Worm (Caenorhabditis elegans) whole organism, L3 larva: Measurements from ENCODE around the gene T06C12.14.

Source experiments
- R02D3.7 ChIP-seq: fragments of 150-350 bp; optimal IDR thresholded peaks from 2 replicates; lab custom pipeline; 2014; ENCODE audit warnings: missing biosample characterization, missing genetic modification characterization
- ZK546.5 ChIP-seq: sonication (generic microtip); optimal IDR thresholded peaks from 2 replicates; lab custom pipeline; 2017; ENCODE audit warnings: missing biosample characterization, missing genetic modification characterization
- ama-1 ChIP-seq: fragments of 150-350 bp; optimal IDR thresholded peaks from 2 replicates; lab custom pipeline; 2018
- ceh-16 ChIP-seq: sonication (generic microtip); optimal IDR thresholded peaks from 2 replicates; lab custom pipeline; 2017; ENCODE audit warnings: missing biosample characterization, missing genetic modification characterization
- ceh-28 ChIP-seq: fragments of 150-350 bp; optimal IDR thresholded peaks from 2 replicates; lab custom pipeline; 2014; ENCODE audit warnings: missing biosample characterization, missing genetic modification reagents, missing genetic modification characterization
- ceh-9 ChIP-seq: sonication (generic microtip); optimal IDR thresholded peaks from 2 replicates; lab custom pipeline; 2018; ENCODE audit warnings: missing biosample characterization, missing genetic modification characterization
- daf-12 ChIP-seq: fragments of 150-350 bp; optimal IDR thresholded peaks from 2 replicates; lab custom pipeline; 2014; ENCODE audit warnings: missing biosample characterization, missing genetic modification reagents, missing genetic modification characterization
- egl-27 ChIP-seq: sonication (generic microtip); optimal IDR thresholded peaks from 4 replicates; lab custom pipeline; 2017; ENCODE audit warnings: missing biosample characterization, missing genetic modification reagents, missing genetic modification characterization
- elt-1 ChIP-seq: fragments of 150-350 bp; optimal IDR thresholded peaks from 2 replicates; lab custom pipeline; 2014; ENCODE audit warnings: missing biosample characterization, missing genetic modification characterization
- elt-2 ChIP-seq: sonication (generic microtip); optimal IDR thresholded peaks from 2 replicates; lab custom pipeline; 2016; ENCODE audit warnings: missing genetic modification reagents, mild to moderate bottlenecking, missing genetic modification characterization, missing compliant biosample characterization
- elt-3 ChIP-seq, 3 experiments: fragments of 150-350 bp in 1 of 3; sonication (generic microtip) in 2 of 3; optimal IDR thresholded peaks; 2 replicates in 2 of 3; 4 replicates in 1 of 3; lab custom pipeline; 2014 to 2017; ENCODE audit warnings: missing biosample characterization in 3 of 3, missing genetic modification characterization in 3 of 3
- eor-1 ChIP-seq, 2 experiments: fragments of 150-350 bp; optimal IDR thresholded peaks; 2 replicates each; lab custom pipeline; 2014 to 2018; ENCODE audit warnings: missing biosample characterization in 2 of 2, missing genetic modification characterization in 2 of 2
- fkh-10 ChIP-seq: sonication (generic microtip); optimal IDR thresholded peaks from 2 replicates; lab custom pipeline; 2017; ENCODE audit warnings: missing biosample characterization, missing genetic modification reagents, missing genetic modification characterization
- fkh-2 ChIP-seq: fragments of 150-350 bp; optimal IDR thresholded peaks from 2 replicates; lab custom pipeline; 2014; ENCODE audit warnings: missing biosample characterization, missing genetic modification reagents, missing genetic modification characterization
- fos-1 ChIP-seq: fragments of 150-350 bp; optimal IDR thresholded peaks from 2 replicates; lab custom pipeline; 2014; ENCODE audit warnings: missing biosample characterization, missing genetic modification characterization
- hmg-11 ChIP-seq: sonication (generic microtip); optimal IDR thresholded peaks from 2 replicates; lab custom pipeline; 2016; ENCODE audit warnings: missing genetic modification characterization, missing compliant biosample characterization
- jun-1 ChIP-seq: fragments of 150-350 bp; optimal IDR thresholded peaks from 2 replicates; lab custom pipeline; 2014; ENCODE audit warnings: missing biosample characterization, missing genetic modification reagents, missing genetic modification characterization
- lin-39 ChIP-seq: fragments of 150-350 bp; optimal IDR thresholded peaks from 2 replicates; lab custom pipeline; 2018; ENCODE audit warnings: missing biosample characterization, missing genetic modification reagents, missing genetic modification characterization
- mdl-1 ChIP-seq: fragments of 150-350 bp; optimal IDR thresholded peaks from 2 replicates; lab custom pipeline; 2014; ENCODE audit warnings: missing biosample characterization, missing genetic modification characterization
- nfya-1 ChIP-seq: sonication (generic microtip); optimal IDR thresholded peaks from 2 replicates; lab custom pipeline; 2017; ENCODE audit warnings: missing genetic modification characterization, mild to moderate bottlenecking, missing compliant biosample characterization, antibody characterized with exemption, moderate library complexity; ENCODE audit not compliant: insufficient read depth
- nhr-23 ChIP-seq: fragments of 150-350 bp; optimal IDR thresholded peaks from 2 replicates; lab custom pipeline; 2014; ENCODE audit warnings: missing biosample characterization, missing genetic modification reagents, missing genetic modification characterization
- nhr-237 ChIP-seq: fragments of 150-350 bp; optimal IDR thresholded peaks from 2 replicates; lab custom pipeline; 2014; ENCODE audit warnings: missing biosample characterization, missing genetic modification characterization
- nhr-25 ChIP-seq: sonication (generic microtip); optimal IDR thresholded peaks from 2 replicates; lab custom pipeline; 2017; ENCODE audit warnings: missing biosample characterization, missing genetic modification characterization
- nhr-28 ChIP-seq: fragments of 150-350 bp; optimal IDR thresholded peaks from 2 replicates; lab custom pipeline; 2014; ENCODE audit warnings: missing biosample characterization, missing genetic modification characterization
- nhr-43 ChIP-seq: sonication (generic microtip); optimal IDR thresholded peaks from 2 replicates; lab custom pipeline; 2016; ENCODE audit warnings: mild to moderate bottlenecking, missing genetic modification characterization, missing compliant biosample characterization; ENCODE audit not compliant: poor library complexity, severe bottlenecking
- nhr-67 ChIP-seq: fragments of 150-350 bp; optimal IDR thresholded peaks from 2 replicates; lab custom pipeline; 2014; ENCODE audit warnings: missing biosample characterization, missing genetic modification characterization
- nhr-76 ChIP-seq: fragments of 150-350 bp; sonication (generic microtip); optimal IDR thresholded peaks from 5 replicates; lab custom pipeline; 2014; ENCODE audit warnings: missing biosample characterization, missing genetic modification characterization
- nhr-77 ChIP-seq: fragments of 150-350 bp; optimal IDR thresholded peaks from 2 replicates; lab custom pipeline; 2014; ENCODE audit warnings: missing biosample characterization, missing genetic modification characterization
- pha-4 ChIP-seq: fragments of 150-350 bp; optimal IDR thresholded peaks from 2 replicates; lab custom pipeline; 2014; ENCODE audit warnings: missing biosample characterization, missing genetic modification reagents, missing genetic modification characterization
- pqm-1 ChIP-seq: fragments of 150-350 bp; optimal IDR thresholded peaks from 2 replicates; lab custom pipeline; 2017; ENCODE audit warnings: missing biosample characterization, missing genetic modification characterization, inconsistent platforms
- sea-2 ChIP-seq: fragments of 150-350 bp; sonication (generic microtip); optimal IDR thresholded peaks from 4 replicates; lab custom pipeline; 2014; ENCODE audit warnings: missing biosample characterization, missing genetic modification reagents, missing genetic modification characterization
- skn-1 ChIP-seq: fragments of 150-350 bp; optimal IDR thresholded peaks from 2 replicates; lab custom pipeline; 2014; ENCODE audit warnings: missing biosample characterization, missing genetic modification characterization
- snpc-4 ChIP-seq: fragments of 150-350 bp; optimal IDR thresholded peaks from 2 replicates; lab custom pipeline; 2014; ENCODE audit warnings: missing biosample characterization, missing genetic modification characterization
- tbx-2 ChIP-seq: sonication (generic microtip); optimal IDR thresholded peaks from 2 replicates; lab custom pipeline; 2016; ENCODE audit warnings: mild to moderate bottlenecking, missing genetic modification characterization, missing compliant biosample characterization
- unc-39 ChIP-seq: sonication (generic microtip); optimal IDR thresholded peaks from 4 replicates; lab custom pipeline; 2017; ENCODE audit warnings: missing biosample characterization, missing genetic modification characterization
- unc-62 ChIP-seq: fragments of 150-350 bp; sonication (generic microtip); optimal IDR thresholded peaks from 4 replicates; lab custom pipeline; 2014; ENCODE audit warnings: missing biosample characterization, missing genetic modification reagents, missing genetic modification characterization
- ztf-4 ChIP-seq: fragments of 150-350 bp; optimal IDR thresholded peaks from 2 replicates; lab custom pipeline; 2014; ENCODE audit warnings: missing biosample characterization, missing genetic modification characterization

The T06C12.14 gene

DNA sequence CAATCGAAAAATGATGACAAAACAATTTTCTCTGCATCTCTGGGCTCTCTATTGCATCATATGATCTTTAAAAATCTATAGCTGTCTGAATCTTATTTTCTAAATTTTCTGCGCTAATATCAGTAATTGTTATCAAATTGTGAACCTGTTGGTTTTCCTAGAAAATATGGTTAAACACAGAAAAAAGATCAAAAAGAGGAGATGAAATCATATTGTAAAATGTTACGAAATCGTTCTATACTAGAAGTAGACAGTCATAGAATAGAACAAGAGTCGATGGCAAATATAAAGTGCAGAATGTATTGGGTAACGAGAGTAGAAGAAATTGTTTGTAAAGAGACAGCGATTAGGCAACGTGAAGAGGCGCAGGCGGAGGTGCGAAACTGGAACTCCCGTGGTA lies 19.1 kb upstream of the T06C12.14 start (continued):
- TF ChIP-seq lin-39 (tag; lab: Kevin White, UChicago) = no peak
- no peak for TF ChIP-seq sea-2 (GFP tag; lab: Kevin White, UChicago)
- TF ChIP-seq skn-1 (tag; lab: Kevin White, UChicago) = peak; percentile 97
- TF ChIP-seq ztf-4 (tag; lab: Kevin White, UChicago) = no peak
- TF ChIP-seq pha-4 (tag; lab: Kevin White, UChicago) = peak; percentile 84
- TF ChIP-seq ZK546.5 (tag; lab: Kevin White, UChicago) = no peak

DNA sequence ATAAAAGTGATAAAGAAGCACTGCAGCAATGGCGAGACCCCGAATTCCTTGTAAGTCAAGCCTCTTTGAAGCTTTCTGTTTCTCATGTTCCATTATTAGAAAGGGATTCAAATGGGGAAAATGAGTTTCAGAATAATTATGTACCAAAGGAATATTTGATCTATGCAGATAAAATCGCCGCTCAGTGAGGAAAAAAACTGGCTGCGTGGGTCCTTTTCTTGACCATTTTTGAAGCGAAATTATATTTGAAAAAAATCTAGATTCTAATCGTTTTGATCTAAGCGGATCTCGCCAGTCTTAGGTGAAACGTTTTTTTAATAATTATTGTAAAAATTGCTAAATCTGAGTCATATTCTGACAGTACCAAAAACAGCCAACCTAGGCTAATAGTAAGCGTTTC lies 15.1 kb upstream of the T06C12.14 start, which contains the start of gene oac-42:
Gene oac-42 (minus strand): TSS at position 101 of the 400 bp plus-strand sequence.
- TF ChIP-seq nhr-43 (tag; lab: Kevin White, UChicago) (no peak), daf-12 (tag; lab: Kevin White, UChicago) (no peak), eor-1 (tag; optimal IDR thresholded peaks at IDR 0.05; lab: Kevin White, UChicago) (no peak), ceh-9 (no peak), ama-1 (lab: Kevin White, UChicago) (no peak), tbx-2 (no peak), pha-4 (tag; lab: Kevin White, UChicago) (no peak), nhr-77 (no peak), elt-1 (tag; lab: Kevin White, UChicago) (no peak), ceh-28 (tag; lab: Kevin White, UChicago) (no peak), R02D3.7 (tag; lab: Kevin White, UChicago) (no peak), fkh-10 (GFP tag; lab: Kevin White, UChicago) (no peak), lin-39 (tag; lab: Kevin White, UChicago) (no peak), nhr-76 (tag; lab: Kevin White, UChicago) (no peak), ceh-16 (tag; lab: Kevin White, UChicago) (no peak), nhr-67 (tag; lab: Kevin White, UChicago) (no peak)
- TF ChIP-seq, all 47 proteins: peak for 0

DNA sequence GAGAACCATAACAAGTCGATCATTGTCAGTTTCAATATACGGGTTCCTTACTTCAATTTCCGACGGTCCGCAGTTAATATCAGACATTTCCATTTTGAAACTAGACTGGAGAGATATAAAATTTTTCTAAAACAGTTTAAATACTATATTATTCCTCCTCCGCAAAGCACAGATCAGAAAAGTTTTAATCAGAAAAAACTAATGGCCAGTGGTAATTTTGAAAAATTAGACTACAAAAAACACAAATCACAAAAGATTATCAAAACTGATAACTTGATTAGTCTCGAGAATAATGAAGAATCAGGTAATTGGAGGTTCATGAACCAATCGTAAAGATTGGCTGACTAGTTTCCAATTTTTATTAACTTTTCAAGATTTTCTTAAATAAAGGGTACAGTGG lies 13.8 kb upstream of the T06C12.14 start, which contains the start of gene T06C12.9:
Gene T06C12.9 (minus strand): TSS at position 101 of the 400 bp plus-strand sequence.
- TF ChIP-seq mdl-1 (tag; lab: Kevin White, UChicago) = no peak
- TF ChIP-seq nhr-28 (tag; lab: Kevin White, UChicago) = no peak
- TF ChIP-seq pqm-1 = peak; percentile 9
- no peak for TF ChIP-seq nhr-77
- no peak for TF ChIP-seq tbx-2
- no peak for TF ChIP-seq nhr-237
- no peak for TF ChIP-seq nfya-1 (tag; lab: Kevin White, UChicago)
- TF ChIP-seq ceh-9 = no peak

DNA sequence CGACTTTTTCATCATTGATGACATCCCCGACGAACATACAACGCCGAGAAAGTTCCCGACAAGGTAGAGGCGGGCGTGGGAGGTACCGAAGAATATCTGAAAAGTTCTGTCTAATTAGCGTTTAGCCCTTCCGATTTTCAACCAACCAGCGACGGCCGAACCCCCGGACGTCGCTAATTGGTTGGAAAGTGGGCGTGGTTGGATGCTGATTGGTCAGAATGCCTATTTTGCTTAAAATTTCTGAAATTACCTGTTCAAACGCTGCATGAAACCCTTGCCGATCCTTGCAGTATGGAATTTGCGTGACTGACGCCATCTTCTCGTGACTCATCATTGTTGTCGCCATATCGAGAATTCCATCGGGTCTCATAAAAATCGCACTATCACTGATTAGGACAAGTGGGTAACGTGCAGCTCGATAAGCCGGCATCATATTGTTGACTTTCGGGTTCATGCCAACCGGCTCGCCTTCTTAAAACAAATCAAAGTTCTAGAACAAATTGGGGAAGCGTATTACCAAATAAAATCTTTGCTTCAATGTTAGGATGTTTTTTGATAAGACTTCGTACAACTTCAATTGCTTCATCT lies 12.0 kb upstream of the T06C12.14 start:
- TF ChIP-seq elt-3 (tag; optimal IDR thresholded peaks at IDR 0.05; lab: Kevin White, UChicago) (no peak), fos-1 (peak; percentile 33), jun-1 (tag; lab: Kevin White, UChicago) (peak; percentile 70), lin-39 (tag; lab: Kevin White, UChicago) (no peak), pha-4 (tag; lab: Kevin White, UChicago) (peak; percentile 16), nfya-1 (tag; lab: Kevin White, UChicago) (peak; percentile 76), pqm-1 (peak; percentile 89), elt-2 (tag; lab: Kevin White, UChicago) (peak; percentile 93)

DNA sequence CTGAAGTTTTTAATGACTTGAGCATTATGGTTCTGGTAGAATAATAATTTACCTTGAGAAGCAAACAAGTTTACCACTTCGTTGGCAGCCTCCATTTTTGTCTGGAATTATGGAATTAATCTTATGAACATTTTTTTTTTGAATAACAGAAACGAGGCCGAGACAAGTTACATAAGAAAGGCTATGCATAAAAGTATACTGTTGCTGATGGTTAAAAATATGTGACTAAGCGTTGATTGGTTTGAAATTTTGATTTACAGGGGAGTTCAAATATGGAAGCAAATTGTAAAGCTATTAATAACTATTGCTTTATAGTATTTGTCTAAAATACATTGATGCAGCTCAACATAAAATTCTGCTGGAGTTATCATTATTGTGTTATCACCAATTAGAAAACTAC lies 11.0 kb upstream of the T06C12.14 start, which contains the start of gene cgt-1:
Gene cgt-1 (minus strand): TSS at position 101 of the 400 bp plus-strand sequence.
- no peak for TF ChIP-seq elt-3 (tag; optimal IDR thresholded peaks at IDR 0.05; lab: Kevin White, UChicago)
- no peak for TF ChIP-seq ZK546.5 (tag; lab: Kevin White, UChicago)
- TF ChIP-seq sea-2 (GFP tag; lab: Kevin White, UChicago) = no peak
- no peak for TF ChIP-seq fkh-2
- TF ChIP-seq egl-27 = no peak
- no peak for TF ChIP-seq nhr-23 (tag; lab: Kevin White, UChicago)
- TF ChIP-seq skn-1 (tag; lab: Kevin White, UChicago) = no peak
- TF ChIP-seq nhr-67 (tag; lab: Kevin White, UChicago) = no peak
- no peak for TF ChIP-seq ama-1 (lab: Kevin White, UChicago)
- no peak for TF ChIP-seq unc-62
- no peak for TF ChIP-seq elt-2 (tag; lab: Kevin White, UChicago)
- TF ChIP-seq mdl-1 (tag; lab: Kevin White, UChicago) = no peak
- TF ChIP-seq nhr-25 (tag; lab: Kevin White, UChicago) = no peak
- TF ChIP-seq ceh-16 (tag; lab: Kevin White, UChicago) = no peak
- no peak for TF ChIP-seq unc-39 (tag; lab: Kevin White, UChicago)
- no peak for TF ChIP-seq eor-1 (tag; optimal IDR thresholded peaks at IDR 0.05; lab: Kevin White, UChicago)
- no peak for TF ChIP-seq snpc-4 (tag; lab: Kevin White, UChicago)
- no peak for TF ChIP-seq daf-12 (tag; lab: Kevin White, UChicago)
- TF ChIP-seq jun-1 (tag; lab: Kevin White, UChicago) = no peak
- TF ChIP-seq hmg-11 (tag; lab: Kevin White, UChicago) = no peak
